Fruit fly (Drosophila melanogaster): ENCODE results near the gene CG33270.

CG33270 gene

DNA sequence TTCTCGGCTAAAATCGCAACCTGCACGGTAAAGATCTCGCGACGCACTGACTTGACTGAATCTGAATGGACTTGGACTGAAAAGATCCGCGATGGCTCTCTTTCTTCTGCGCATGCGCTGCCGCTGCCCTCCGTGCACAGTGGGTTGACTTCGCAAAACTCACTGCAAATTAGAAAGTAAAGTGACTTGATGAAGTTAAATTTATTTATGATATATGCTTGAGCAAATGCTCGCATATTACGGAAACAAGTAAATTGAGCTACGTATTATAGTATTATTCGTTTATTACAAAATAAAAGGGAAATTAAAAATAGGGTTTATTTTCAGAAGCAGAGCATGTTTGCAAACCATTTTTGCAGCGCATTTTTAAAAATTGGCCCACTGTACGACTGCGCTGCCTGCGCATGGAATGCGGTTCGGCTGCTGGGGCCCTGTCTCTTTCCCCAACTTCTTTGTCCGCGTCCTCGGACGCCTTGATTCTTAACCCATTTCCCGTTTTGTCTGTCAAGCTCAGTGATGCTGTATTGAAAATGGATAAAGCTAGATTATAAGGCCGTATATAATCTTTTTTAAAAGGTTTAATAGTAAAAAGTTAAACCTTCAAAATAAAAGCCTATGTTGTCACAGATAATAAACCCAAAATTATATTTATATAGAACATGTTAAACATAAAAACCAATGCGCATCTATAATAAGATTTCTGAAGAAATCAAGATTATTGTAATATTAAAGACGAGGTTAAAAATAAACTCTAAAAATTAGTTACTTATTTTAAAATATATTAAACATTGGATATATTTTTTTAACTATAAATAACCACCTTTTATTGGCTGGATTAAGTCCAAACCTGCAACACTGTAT is 9.5 kb upstream of the CG33270 start, which contains the start of gene rt (continued):
- TF ChIP-seq CG3163 (GFP tag; optimal IDR thresholded peaks at IDR 0.05) (no peak), pros (GFP tag; optimal IDR thresholded peaks at IDR 0.05) (no peak), fd3F (GFP tag; optimal IDR thresholded peaks at IDR 0.05) (no peak), CG14965 (GFP tag; optimal IDR thresholded peaks at IDR 0.05; ENCODE audit: borderline replicate concordance) (no peak), Hmr (GFP tag; optimal IDR thresholded peaks at IDR 0.05) (no peak), dan (GFP tag; IDR thresholded peaks at IDR 0.05) (no peak), CG2712 (tag; optimal IDR thresholded peaks at IDR 0.05) (peak; percentile 84), h (optimal IDR thresholded peaks at IDR 0.05) (no peak), CG10147 (GFP tag; optimal IDR thresholded peaks at IDR 0.05) (no peak), CG11695 (GFP tag; IDR thresholded peaks at IDR 0.05) (peak; percentile 48; the same call in 1 of the 3 replicates), CG33213 (GFP tag; optimal IDR thresholded peaks at IDR 0.05) (peak; percentile 4), Oaz (GFP tag; IDR thresholded peaks at IDR 0.05) (no peak), tgo (GFP tag; IDR thresholded peaks at IDR 0.05) (no peak), Nf-YC (tag; optimal IDR thresholded peaks at IDR 0.05) (peak; percentile 21), CG13123 (GFP tag; optimal IDR thresholded peaks at IDR 0.05) (no peak), rib (GFP tag; IDR thresholded peaks at IDR 0.05) (no peak), lmd (GFP tag; IDR thresholded peaks at IDR 0.05) (no peak; the same call in 1 of the 2 replicates), tap (tag; optimal IDR thresholded peaks at IDR 0.05) (peak; percentile 27), otp (GFP tag; IDR thresholded peaks at IDR 0.05) (0 out of 3 replicates have a peak, but pooled peaks have one; percentile 49), sima (GFP tag; optimal IDR thresholded peaks at IDR 0.05) (no peak), inv (GFP tag; IDR thresholded peaks at IDR 0.05; ENCODE audit: partially characterized antibody) (no peak), CG43689 (GFP tag; IDR thresholded peaks at IDR 0.05) (no peak), hbn (GFP tag; IDR thresholded peaks at IDR 0.05; ENCODE audit: partially characterized antibody) (no peak), H15 (GFP tag; IDR thresholded peaks at IDR 0.05) (no peak), Dad (GFP tag; optimal IDR thresholded peaks at IDR 0.05) (no peak), CG11560 (tag; IDR thresholded peaks at IDR 0.05) (no peak), CG3995 (GFP tag; optimal IDR thresholded peaks at IDR 0.05) (no peak), Jarid2 (GFP tag; optimal IDR thresholded peaks at IDR 0.05) (no peak), tio (GFP tag; optimal IDR thresholded peaks at IDR 0.05) (peak; percentile 42), Mes4 (GFP tag; optimal IDR thresholded peaks at IDR 0.05) (no peak), gro (GFP tag; optimal IDR thresholded peaks at IDR 0.05) (no peak), Lpt (GFP tag; optimal IDR thresholded peaks at IDR 0.05) (no peak), slou (GFP tag; optimal IDR thresholded peaks at IDR 0.05) (no peak), ranshi (GFP tag; IDR thresholded peaks at IDR 0.05) (no peak; the same call in 1 of the 2 replicates), CG31224 (GFP tag; IDR thresholded peaks at IDR 0.05) (peak; percentile 29; the same call in 1 of the 2 replicates), vnd (GFP tag; IDR thresholded peaks at IDR 0.05; ENCODE audit: partially characterized antibody) (no peak), CG4617 (GFP tag; optimal IDR thresholded peaks at IDR 0.05; ENCODE audit: borderline replicate concordance) (no peak), CG11504 (tag; optimal IDR thresholded peaks at IDR 0.05) (peak; percentile 66), sna (GFP tag; IDR thresholded peaks at IDR 0.05; ENCODE audit: partially characterized antibody) (no peak), CG4404 (GFP tag; IDR thresholded peaks at IDR 0.05) (peak; percentile 44), CG12299 (tag; optimal IDR thresholded peaks at IDR 0.05) (no peak), CG1024 (GFP tag; IDR thresholded peaks at IDR 0.05) (0 out of 2 replicates have a peak, but pooled peaks have one; percentile 36), CG1603 (tag; optimal IDR thresholded peaks at IDR 0.05) (peak; percentile 58), cg (GFP tag; optimal IDR thresholded peaks at IDR 0.05) (no peak), kni (GFP tag; optimal IDR thresholded peaks at IDR 0.05) (peak; percentile 40), ERR (GFP tag; optimal IDR thresholded peaks at IDR 0.05) (no peak), CG10267 (tag; optimal IDR thresholded peaks at IDR 0.05) (peak; percentile 62), kah (GFP tag; optimal IDR thresholded peaks at IDR 0.05) (no peak), CG18476 (GFP tag; optimal IDR thresholded peaks at IDR 0.05) (peak; percentile 36), CG17328 (GFP tag; IDR thresholded peaks at IDR 0.05) (peak; percentile 65)

All from whole organism, embryonic.